Worm (Caenorhabditis elegans): Measurements from ENCODE around the gene R144.6.

Gene R144.6

ce11 chrIII:4962886-4963285, 41.6 kb downstream of the R144.6 start, which contains the start of gene C27F2.9 (continued):
- no peak for TF ChIP-seq B0019.2 (GFP tag; conservative IDR thresholded peaks at IDR 0.05)
- peak; percentile 67; the same call in 1 of the 2 replicates for TF ChIP-seq ceh-100 (GFP tag; IDR thresholded peaks at IDR 0.05)
- TF ChIP-seq ztf-25 (GFP tag; IDR thresholded peaks at IDR 0.05) = no peak
- TF ChIP-seq madf-3 (GFP tag; IDR thresholded peaks at IDR 0.05) = peak; percentile 86; the same call in 1 of the 2 replicates
- no peak for TF ChIP-seq die-1 (tag; optimal IDR thresholded peaks at IDR 0.05)
- TF ChIP-seq Y67H2A.10 (GFP tag; conservative IDR thresholded peaks at IDR 0.05) = no peak
- TF ChIP-seq nfyb-1 (GFP tag; IDR thresholded peaks at IDR 0.05) = no peak
- no peak for TF ChIP-seq hsf-1 (GFP tag; IDR thresholded peaks at IDR 0.05)
- peak; percentile 77 for TF ChIP-seq lsl-1 (GFP tag; optimal IDR thresholded peaks at IDR 0.05)
- peak; percentile 61; the same call in 1 of the 2 replicates for TF ChIP-seq ceh-91 (GFP tag; IDR thresholded peaks at IDR 0.05)
- peak; percentile 67 for TF ChIP-seq hmg-1.2 (GFP tag; IDR thresholded peaks at IDR 0.05)
- no peak for TF ChIP-seq rpc-1 (optimal IDR thresholded peaks at IDR 0.05)
- no peak for TF ChIP-seq rpc-1 (tag; optimal IDR thresholded peaks at IDR 0.05)
- TF ChIP-seq let-607 (tag; optimal IDR thresholded peaks at IDR 0.05) = peak in 1 of 2 experiments; percentile 22
- TF ChIP-seq K11D2.4 (GFP tag; IDR thresholded peaks at IDR 0.05) = peak; percentile 83
- no peak for TF ChIP-seq ztf-28 (GFP tag; IDR thresholded peaks at IDR 0.05)
- no peak for TF ChIP-seq nhr-179 (tag; optimal IDR thresholded peaks at IDR 0.05)
- no peak for TF ChIP-seq F57C9.4 (tag; optimal IDR thresholded peaks at IDR 0.05)
- no peak for TF ChIP-seq attf-6 (GFP tag; IDR thresholded peaks at IDR 0.05)
- TF ChIP-seq pha-4 (tag; optimal IDR thresholded peaks at IDR 0.05) = peak; percentile 20
- peak; percentile 69 for TF ChIP-seq snpc-3.4 (tag; optimal IDR thresholded peaks at IDR 0.05)
- TF ChIP-seq F33H1.4 (GFP tag; IDR thresholded peaks at IDR 0.05) = peak; percentile 79
- TF ChIP-seq Y53F4B.3 (GFP tag; IDR thresholded peaks at IDR 0.05) = no peak
- TF ChIP-seq snpc-1.3 (tag; optimal IDR thresholded peaks at IDR 0.05; ENCODE audit: insufficient read depth) = peak; percentile 54
- no peak for TF ChIP-seq tbp1 (GFP tag; optimal IDR thresholded peaks at IDR 0.05)
- TF ChIP-seq rec-8 (tag; optimal IDR thresholded peaks at IDR 0.05) = no peak
- no peak for TF ChIP-seq sea-2 (GFP tag; IDR thresholded peaks at IDR 0.05)
- TF ChIP-seq F22D6.2 (tag; optimal IDR thresholded peaks at IDR 0.05) = no peak
- no peak for TF ChIP-seq ceh-40 (GFP tag; IDR thresholded peaks at IDR 0.05)
- no peak for TF ChIP-seq cebp-2 (GFP tag; IDR thresholded peaks at IDR 0.05)
- peak; percentile 90 for TF ChIP-seq mcd-1 (GFP tag; IDR thresholded peaks at IDR 0.05)
- no peak for TF ChIP-seq mel-28 (tag; optimal IDR thresholded peaks at IDR 0.05; ENCODE audit: borderline replicate concordance)
- TF ChIP-seq ztf-18 (tag; optimal IDR thresholded peaks at IDR 0.05) = peak; percentile 98
- no peak for TF ChIP-seq athp-1 (tag; optimal IDR thresholded peaks at IDR 0.05)
- TF ChIP-seq dox-1 (GFP tag; IDR thresholded peaks at IDR 0.05) = no peak; the same call in 1 of the 2 replicates
- no peak for TF ChIP-seq egl-44 (GFP tag; IDR thresholded peaks at IDR 0.05)
- no peak for TF ChIP-seq ets-4 (GFP tag; optimal IDR thresholded peaks at IDR 0.05)
- peak; percentile 54 for TF ChIP-seq K12H6.12 (tag; optimal IDR thresholded peaks at IDR 0.05)
- no peak for TF ChIP-seq let-526 (GFP tag; IDR thresholded peaks at IDR 0.05)
- TF ChIP-seq madf-10 (tag; optimal IDR thresholded peaks at IDR 0.05) = peak; percentile 35
- peak; percentile 56 for TF ChIP-seq repo-1 (tag; optimal IDR thresholded peaks at IDR 0.05)
- no peak for TF ChIP-seq ceh-79 (tag; optimal IDR thresholded peaks at IDR 0.05)
- TF ChIP-seq ztf-26 (tag; optimal IDR thresholded peaks at IDR 0.05) = peak; percentile 55
- TF ChIP-seq ztf-22 (GFP tag; optimal IDR thresholded peaks at IDR 0.05) = no peak
- TF ChIP-seq attf-3 (GFP tag; conservative IDR thresholded peaks at IDR 0.05) = peak; percentile 77
- TF ChIP-seq ceh-27 (GFP tag; optimal IDR thresholded peaks at IDR 0.05) = peak; percentile 34
- TF ChIP-seq hlh-12 (tag; optimal IDR thresholded peaks at IDR 0.05) = no peak
- peak; percentile 48 for TF ChIP-seq unc-130 (GFP tag; optimal IDR thresholded peaks at IDR 0.05)
- no peak for TF ChIP-seq F39B2.1 (GFP tag; IDR thresholded peaks at IDR 0.05)
- no peak for TF ChIP-seq atf-7 (tag; optimal IDR thresholded peaks at IDR 0.05)
